Worm (Caenorhabditis elegans): ENCODE data around the gene cdr-7.

- TF ChIP-seq unc-62 (GFP tag; optimal IDR thresholded peaks at IDR 0.05) (no peak), cnd-1 (tag; optimal IDR thresholded peaks at IDR 0.05) (no peak), nhr-237 (tag; optimal IDR thresholded peaks at IDR 0.05) (no peak)
Measured at ce11 chrV:12408996-12409395, 2.9 kb downstream of the cdr-7 start.

Measured in whole organism, mixed stage, embryonic.